Fruit fly (Drosophila melanogaster) whole organism, embryonic: ENCODE results near the gene CG32298.
A peak's percentile ranks its signal among the peaks of the same experiment; 100 is the strongest.

Source experiments
- B-H1 ChIP-seq: fragments of 200-800 bp; sonication (Bioruptor generic); IDR thresholded peaks from 3 replicates; pipeline ENCODE4 v1.3.6; 2022; ENCODE audit warnings: missing biosample characterization, missing genetic modification characterization
- CG10147 ChIP-seq: fragments of 200-800 bp; sonication (Bioruptor generic); optimal IDR thresholded peaks from 2 replicates; lab custom pipeline; 2019; ENCODE audit warnings: missing biosample characterization, mild to moderate bottlenecking, missing genetic modification characterization, moderate library complexity
- CG14014 ChIP-seq: fragments of 200-800 bp; sonication (Bioruptor generic); IDR thresholded peaks from 2 replicates; pipeline ENCODE4 v1.3.6; 2022; ENCODE audit warnings: missing biosample characterization, missing genetic modification characterization
- CG1603 ChIP-seq: fragments of 200-800 bp; sonication (Bioruptor generic); optimal IDR thresholded peaks from 2 replicates; lab custom pipeline; 2019; ENCODE audit warnings: missing biosample characterization, mild to moderate bottlenecking, missing genetic modification characterization, moderate library complexity
- CG17328 ChIP-seq: fragments of 200-800 bp; sonication (Bioruptor generic); IDR thresholded peaks from 2 replicates; pipeline ENCODE4 v1.3.6; 2022; ENCODE audit warnings: missing biosample characterization, missing genetic modification characterization
- CG17568 ChIP-seq: fragments of 200-800 bp; sonication (Bioruptor generic); optimal IDR thresholded peaks from 2 replicates; lab custom pipeline; 2018; ENCODE audit warnings: missing biosample characterization, mild to moderate bottlenecking, missing genetic modification characterization, moderate library complexity
- CG18262 ChIP-seq: fragments of 200-800 bp; optimal IDR thresholded peaks from 3 replicates; lab custom pipeline; 2019; ENCODE audit warnings: missing biosample characterization, mild to moderate bottlenecking, missing genetic modification characterization, moderate library complexity
- CG18476 ChIP-seq: fragments of 200-800 bp; sonication (Bioruptor generic); optimal IDR thresholded peaks from 2 replicates; lab custom pipeline; 2016; ENCODE audit warnings: missing biosample characterization, mild to moderate bottlenecking, missing genetic modification characterization
- CG31365 ChIP-seq: fragments of 200-800 bp; sonication (Bioruptor generic); optimal IDR thresholded peaks from 2 replicates; lab custom pipeline; 2018; ENCODE audit warnings: missing biosample characterization, mild to moderate bottlenecking, missing genetic modification characterization
- CG31441 ChIP-seq: fragments of 200-800 bp; sonication (Bioruptor generic); IDR thresholded peaks from 2 replicates; pipeline ENCODE4 v1.3.6; 2022; ENCODE audit warnings: missing biosample characterization, missing genetic modification characterization
- CG33557 ChIP-seq: fragments of 200-800 bp; sonication (Bioruptor generic); optimal IDR thresholded peaks from 2 replicates; lab custom pipeline; 2019; ENCODE audit warnings: missing biosample characterization, mild to moderate bottlenecking, missing genetic modification characterization, moderate library complexity
- CG3838 ChIP-seq: fragments of 200-800 bp; sonication (Bioruptor generic); optimal IDR thresholded peaks from 3 replicates; lab custom pipeline; 2016; ENCODE audit warnings: missing biosample characterization, missing genetic modification characterization
- CG4424 ChIP-seq: fragments of 200-800 bp; sonication (Bioruptor generic); optimal IDR thresholded peaks from 3 replicates; lab custom pipeline; 2016; ENCODE audit warnings: missing biosample characterization, missing genetic modification characterization
- CG4730 ChIP-seq: fragments of 200-800 bp; sonication (Bioruptor generic); IDR thresholded peaks from 2 replicates; pipeline ENCODE4 v1.3.6; 2022; ENCODE audit warnings: missing biosample characterization, missing genetic modification characterization
- CG6254 ChIP-seq: fragments of 200-800 bp; sonication (Bioruptor generic); optimal IDR thresholded peaks from 3 replicates; lab custom pipeline; 2017; ENCODE audit warnings: mild to moderate bottlenecking, missing biosample characterization, missing genetic modification reagents, missing genetic modification characterization
- CG6854 ChIP-seq: fragments of 200-800 bp; sonication (Bioruptor generic); optimal IDR thresholded peaks from 3 replicates; lab custom pipeline; 2017; ENCODE audit warnings: missing biosample characterization, mild to moderate bottlenecking, missing genetic modification characterization
- CG7372 ChIP-seq: fragments of 200-800 bp; sonication (Bioruptor generic); IDR thresholded peaks from 2 replicates; pipeline ENCODE4 v1.3.6; 2022; ENCODE audit warnings: missing biosample characterization, missing genetic modification characterization
- CG8359 ChIP-seq: fragments of 200-800 bp; sonication (Bioruptor generic); optimal IDR thresholded peaks from 2 replicates; lab custom pipeline; 2017; ENCODE audit warnings: missing biosample characterization, mild to moderate bottlenecking, missing genetic modification characterization, borderline replicate concordance
- CG8388 ChIP-seq: fragments of 200-800 bp; sonication (Bioruptor generic); optimal IDR thresholded peaks from 2 replicates; lab custom pipeline; 2019; ENCODE audit warnings: missing biosample characterization, mild to moderate bottlenecking, missing genetic modification characterization, moderate library complexity
- CG8765 ChIP-seq: fragments of 200-800 bp; sonication (Bioruptor generic); IDR thresholded peaks from 2 replicates; pipeline ENCODE4 v1.3.6; 2022; ENCODE audit warnings: missing biosample characterization, missing genetic modification characterization
- CG8944 ChIP-seq: fragments of 200-800 bp; sonication (Bioruptor generic); optimal IDR thresholded peaks from 3 replicates; lab custom pipeline; 2016; ENCODE audit warnings: missing biosample characterization, missing genetic modification characterization
- CG9215 ChIP-seq: fragments of 200-800 bp; sonication (Bioruptor generic); IDR thresholded peaks from 2 replicates; pipeline ENCODE4 v1.3.6; 2022; ENCODE audit warnings: missing biosample characterization, missing genetic modification characterization
- CG9609 ChIP-seq: fragments of 200-800 bp; sonication (Bioruptor generic); optimal IDR thresholded peaks from 3 replicates; lab custom pipeline; 2016; ENCODE audit warnings: missing biosample characterization, missing genetic modification characterization
- CG9727 ChIP-seq: fragments of 200-800 bp; sonication (Bioruptor generic); optimal IDR thresholded peaks from 3 replicates; lab custom pipeline; 2017; ENCODE audit warnings: missing biosample characterization, mild to moderate bottlenecking, missing genetic modification characterization
- Eip74EF ChIP-seq, 2 experiments: fragments of 200-800 bp in 1 of 2; fragments of >200 bp in 1 of 2; sonication (Bioruptor generic) in 1 of 2; optimal IDR thresholded peaks; 2 replicates each; lab custom pipeline; 2017 to 2019; ENCODE audit warnings: missing biosample characterization in 2 of 2, missing genetic modification characterization in 2 of 2, mild to moderate bottlenecking in 1 of 2, moderate library complexity in 1 of 2
- Fer3 ChIP-seq: fragments of 200-800 bp; sonication (Bioruptor generic); optimal IDR thresholded peaks from 2 replicates; lab custom pipeline; 2018; ENCODE audit warnings: missing biosample characterization, mild to moderate bottlenecking, missing genetic modification characterization, moderate library complexity
- Hr39 ChIP-seq: fragments of >200 bp; optimal IDR thresholded peaks from 2 replicates; lab custom pipeline; 2017
- Mad ChIP-seq: fragments of 200-800 bp; sonication (Bioruptor generic); optimal IDR thresholded peaks from 2 replicates; lab custom pipeline; 2016; ENCODE audit warnings: missing biosample characterization, missing genetic modification characterization
- Nf-YC ChIP-seq: fragments of 200-800 bp; optimal IDR thresholded peaks from 3 replicates; lab custom pipeline; 2019; ENCODE audit warnings: missing biosample characterization, mild to moderate bottlenecking, missing genetic modification characterization, moderate library complexity
- Rx ChIP-seq: fragments of 200-800 bp; sonication (Bioruptor generic); IDR thresholded peaks from 2 replicates; pipeline ENCODE4 v1.3.6; 2022; ENCODE audit warnings: missing biosample characterization, missing genetic modification characterization
- Sin3A ChIP-seq: fragments of >200 bp; optimal IDR thresholded peaks from 2 replicates; lab custom pipeline; 2018
- Taf1 ChIP-seq: fragments of 200-800 bp; sonication (Bioruptor generic); IDR thresholded peaks from 2 replicates; pipeline ENCODE4 v1.3.6; 2022; ENCODE audit warnings: missing biosample characterization, missing genetic modification characterization
- Usf ChIP-seq: fragments of 200-800 bp; sonication (Bioruptor generic); optimal IDR thresholded peaks from 2 replicates; lab custom pipeline; 2017; ENCODE audit warnings: missing genotype, missing biosample characterization, missing genetic modification characterization
- az2 ChIP-seq: fragments of 200-800 bp; sonication (Bioruptor generic); optimal IDR thresholded peaks from 3 replicates; lab custom pipeline; 2016; ENCODE audit warnings: missing biosample characterization, missing genetic modification characterization
- cwo ChIP-seq: fragments of 200-800 bp; sonication (Bioruptor generic); optimal IDR thresholded peaks from 3 replicates; lab custom pipeline; 2017; ENCODE audit warnings: missing biosample characterization, missing genetic modification characterization, mild to moderate bottlenecking, moderate library complexity, missing genetic modification reagents
- dati ChIP-seq: fragments of 200-800 bp; sonication (Bioruptor generic); IDR thresholded peaks from 2 replicates; pipeline ENCODE4 v1.3.6; 2022; ENCODE audit warnings: missing biosample characterization, missing genetic modification characterization
- emc ChIP-seq: fragments of 200-800 bp; sonication (Bioruptor generic); optimal IDR thresholded peaks from 2 replicates; lab custom pipeline; 2016; ENCODE audit warnings: missing biosample characterization, missing genetic modification characterization
- ewg ChIP-seq: fragments of 200-800 bp; sonication (Bioruptor generic); optimal IDR thresholded peaks from 3 replicates; lab custom pipeline; 2017; ENCODE audit warnings: mild to moderate bottlenecking, missing biosample characterization, missing genetic modification reagents, missing genetic modification characterization
- gcm2 ChIP-seq: fragments of 200-800 bp; sonication (Bioruptor generic); optimal IDR thresholded peaks from 2 replicates; lab custom pipeline; 2016; ENCODE audit warnings: missing biosample characterization, missing genetic modification characterization
- gsb ChIP-seq: fragments of 200-800 bp; sonication (Bioruptor generic); IDR thresholded peaks from 2 replicates; pipeline ENCODE4 v1.3.6; 2022; ENCODE audit warnings: missing biosample characterization, missing genetic modification characterization
- maf-S ChIP-seq: fragments of 200-800 bp; sonication (Bioruptor generic); optimal IDR thresholded peaks from 2 replicates; lab custom pipeline; 2016; ENCODE audit warnings: missing biosample characterization, missing genetic modification characterization
- nerfin-1 ChIP-seq: fragments of 200-800 bp; sonication (Bioruptor generic); optimal IDR thresholded peaks from 3 replicates; lab custom pipeline; 2019; ENCODE audit warnings: missing biosample characterization, mild to moderate bottlenecking, missing genetic modification characterization, moderate library complexity
- peb ChIP-seq: fragments of 200-800 bp; sonication (Bioruptor generic); IDR thresholded peaks from 2 replicates; pipeline ENCODE4 v1.3.6; 2022; ENCODE audit warnings: missing biosample characterization, missing genetic modification characterization
- rib ChIP-seq: fragments of 200-800 bp; sonication (Bioruptor generic); IDR thresholded peaks from 2 replicates; pipeline ENCODE4 v1.3.6; 2022; ENCODE audit warnings: missing biosample characterization, missing genetic modification characterization
- scrt ChIP-seq: fragments of 200-800 bp; sonication (Bioruptor generic); optimal IDR thresholded peaks from 2 replicates; lab custom pipeline; 2018; ENCODE audit warnings: missing biosample characterization, mild to moderate bottlenecking, missing genetic modification characterization, moderate library complexity
- shn ChIP-seq: fragments of 200-800 bp; sonication (Bioruptor generic); optimal IDR thresholded peaks from 3 replicates; lab custom pipeline; 2016; ENCODE audit warnings: missing biosample characterization, missing genetic modification characterization
- tio ChIP-seq: fragments of 200-800 bp; sonication (Bioruptor generic); optimal IDR thresholded peaks from 2 replicates; lab custom pipeline; 2017; ENCODE audit warnings: missing biosample characterization, missing genetic modification characterization, inconsistent platforms
- trh ChIP-seq: fragments of 200-800 bp; sonication (Bioruptor generic); optimal IDR thresholded peaks from 2 replicates; lab custom pipeline; 2016; ENCODE audit warnings: missing biosample characterization, missing genetic modification characterization
- wdn ChIP-seq: fragments of 200-800 bp; sonication (Bioruptor generic); IDR thresholded peaks from 2 replicates; pipeline ENCODE4 v1.3.6; 2022; ENCODE audit warnings: missing biosample characterization, missing genetic modification characterization
- zf30C ChIP-seq: fragments of 200-800 bp; sonication (Bioruptor generic); optimal IDR thresholded peaks from 3 replicates; lab custom pipeline; 2018; ENCODE audit warnings: missing biosample characterization, mild to moderate bottlenecking, missing genetic modification characterization

CG32298 gene

DNA sequence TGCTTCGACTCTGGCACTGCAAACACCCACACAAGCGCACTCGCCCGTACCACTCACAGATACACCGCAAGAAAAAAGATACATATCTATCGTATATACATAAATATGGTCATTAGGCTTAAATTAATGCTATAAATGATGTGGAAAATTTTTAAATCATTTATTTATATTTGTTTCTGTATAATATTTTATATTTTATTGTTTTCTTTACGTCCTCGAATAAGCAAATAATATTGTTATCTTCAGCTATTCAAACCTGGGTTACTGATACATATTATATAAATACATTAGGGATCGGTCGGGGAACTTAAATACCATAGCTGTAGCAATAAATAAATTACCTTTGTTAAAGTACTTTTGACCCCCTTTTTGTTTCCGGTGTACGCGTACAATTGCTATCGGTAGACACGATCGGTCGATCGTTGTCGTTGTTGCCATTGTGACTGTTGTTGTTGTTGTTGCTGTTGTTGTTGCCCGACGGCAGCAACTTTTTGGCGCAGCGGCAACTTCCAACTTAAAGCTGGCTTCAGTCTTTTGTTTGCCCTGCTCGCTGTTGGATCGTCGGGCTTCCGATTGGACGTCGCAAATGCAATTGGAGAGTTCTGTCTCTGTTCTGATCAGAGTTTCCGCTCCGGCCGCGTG, 26.7 kb upstream of the CG32298 start (continued):
- TF ChIP-seq tio (GFP tag; lab: Kevin White, UChicago) (peak; percentile 75), CG4424 (peak; percentile 71), Eip74EF (GFP tag; optimal IDR thresholded peaks at IDR 0.05; lab: Kevin White, UChicago) (peak in 1 of 2 experiments; percentile 86), CG10147 (GFP tag; lab: Kevin White, UChicago) (peak; percentile 83), scrt (peak; percentile 61), CG17328 (peak; percentile 29; the same call in 1 of the 2 replicates), CG3838 (GFP tag; lab: Kevin White, UChicago) (peak; percentile 3), Nf-YC (tag; lab: Kevin White, UChicago) (peak; percentile 61), CG1603 (peak; percentile 38), CG6854 (GFP tag; lab: Kevin White, UChicago) (peak; percentile 63), CG9727 (GFP tag; lab: Kevin White, UChicago) (peak; percentile 85), Hr39 (lab: Kevin White, UChicago) (no peak), CG8388 (GFP tag; lab: Kevin White, UChicago) (peak; percentile 67), trh (GFP tag; lab: Kevin White, UChicago) (no peak), CG18262 (tag; lab: Kevin White, UChicago) (peak; percentile 82), Taf1 (GFP tag; lab: Robert Waterston, UW) (no peak), CG14014 (GFP tag; lab: Robert Waterston, UW) (0 out of 2 replicates have a peak, but pooled peaks have one; percentile 19), CG17568 (GFP tag; lab: Kevin White, UChicago) (peak; percentile 31), Mad (no peak), gcm2 (GFP tag; lab: Kevin White, UChicago) (peak; percentile 25), maf-S (GFP tag; lab: Kevin White, UChicago) (peak; percentile 28), CG31441 (GFP tag; lab: Robert Waterston, UW) (peak; percentile 81), CG9609 (GFP tag; lab: Kevin White, UChicago) (no peak), CG9215 (GFP tag; lab: Robert Waterston, UW) (peak; percentile 61), Rx (GFP tag; lab: Robert Waterston, UW) (0 out of 2 replicates have a peak, but pooled peaks have one; percentile 42), ewg (peak; percentile 57), wdn (GFP tag; lab: Robert Waterston, UW) (peak; percentile 37; the same call in 1 of the 2 replicates), CG8944 (no peak), CG7372 (GFP tag; lab: Robert Waterston, UW) (0 out of 2 replicates have a peak, but pooled peaks have one; percentile 28), rib (GFP tag; lab: Robert Waterston, UW) (no peak), emc (no peak), dati (no peak), CG18476 (GFP tag; lab: Kevin White, UChicago) (peak; percentile 47), cwo (GFP tag; lab: Kevin White, UChicago) (peak; percentile 75), CG33557 (GFP tag; lab: Kevin White, UChicago) (peak; percentile 2), Sin3A (no peak), az2 (peak; percentile 66), Usf (GFP tag; lab: Kevin White, UChicago) (peak; percentile 6), nerfin-1 (peak; percentile 73), zf30C (GFP tag; lab: Kevin White, UChicago) (peak; percentile 21), peb (GFP tag; lab: Robert Waterston, UW) (peak; percentile 8; the same call in 1 of the 2 replicates), CG31365 (no peak), gsb (GFP tag; lab: Robert Waterston, UW) (no peak), CG8359 (GFP tag; lab: Kevin White, UChicago) (peak; percentile 51), Fer3 (tag; lab: Kevin White, UChicago) (peak; percentile 61), CG8765 (no peak), B-H1 (GFP tag; lab: Robert Waterston, UW) (peak; percentile 35; the same call in 1 of the 3 replicates), CG4730 (GFP tag; lab: Robert Waterston, UW) (no peak), CG6254 (GFP tag; lab: Kevin White, UChicago) (peak; percentile 71), shn (no peak)
